Fruit fly (Drosophila melanogaster) whole organism, prepupa: Measurements from ENCODE around the gene Act88F.

Source experiments
- Blimp-1 ChIP-seq: fragments of 200-800 bp; sonication (Bioruptor generic); optimal IDR thresholded peaks from 3 replicates; lab custom pipeline; 2017; ENCODE audit warnings: missing biosample characterization, missing genetic modification characterization, mild to moderate bottlenecking, moderate library complexity, missing genetic modification reagents
- CG10631 ChIP-seq: fragments of 200-800 bp; sonication (Bioruptor generic); optimal IDR thresholded peaks from 2 replicates; lab custom pipeline; 2016; ENCODE audit warnings: missing biosample characterization, missing genetic modification characterization
- CG11294 ChIP-seq: fragments of 200-800 bp; sonication (Bioruptor generic); IDR thresholded peaks from 2 replicates; pipeline ENCODE4 v1.3.6; 2022; ENCODE audit warnings: missing biosample characterization, missing genetic modification characterization
- CG11762 ChIP-seq: fragments of 200-800 bp; sonication (Bioruptor generic); optimal IDR thresholded peaks from 3 replicates; lab custom pipeline; 2016; ENCODE audit warnings: missing biosample characterization, missing genetic modification characterization; ENCODE audit not compliant: insufficient read depth
- CG15336 ChIP-seq: fragments of 200-800 bp; sonication (Bioruptor generic); IDR thresholded peaks from 2 replicates; pipeline ENCODE4 v1.3.6; 2022; ENCODE audit warnings: missing biosample characterization, missing genetic modification characterization
- CG1621 ChIP-seq: fragments of 200-800 bp; sonication (Bioruptor generic); optimal IDR thresholded peaks from 3 replicates; lab custom pipeline; 2018; ENCODE audit warnings: missing biosample characterization, mild to moderate bottlenecking, missing genetic modification characterization
- CG16779 ChIP-seq: fragments of 200-800 bp; sonication (Bioruptor generic); optimal IDR thresholded peaks from 3 replicates; lab custom pipeline; 2017; ENCODE audit warnings: missing biosample characterization, mild to moderate bottlenecking, missing genetic modification characterization
- CG3032 ChIP-seq: fragments of 200-800 bp; optimal IDR thresholded peaks from 2 replicates; lab custom pipeline; 2019; ENCODE audit warnings: missing biosample characterization, mild to moderate bottlenecking, missing genetic modification characterization, moderate library complexity
- CG31627 ChIP-seq: fragments of 200-800 bp; sonication (Bioruptor generic); optimal IDR thresholded peaks from 3 replicates; lab custom pipeline; 2016; ENCODE audit warnings: missing biosample characterization, missing genetic modification characterization
- CG32006 ChIP-seq: fragments of 200-800 bp; sonication (Bioruptor generic); optimal IDR thresholded peaks from 3 replicates; lab custom pipeline; 2017; ENCODE audit warnings: missing biosample characterization, mild to moderate bottlenecking, missing genetic modification characterization
- CG34406 ChIP-seq: fragments of 200-800 bp; sonication (Bioruptor generic); optimal IDR thresholded peaks from 3 replicates; lab custom pipeline; 2016; ENCODE audit warnings: missing biosample characterization, missing genetic modification characterization
- CG4318 ChIP-seq: fragments of 200-800 bp; sonication (Bioruptor generic); optimal IDR thresholded peaks from 3 replicates; lab custom pipeline; 2017; ENCODE audit warnings: missing biosample characterization, mild to moderate bottlenecking, missing genetic modification characterization
- CG6163 ChIP-seq: fragments of 200-800 bp; sonication (Bioruptor generic); IDR thresholded peaks from 3 replicates; pipeline ENCODE4 v1.3.6; 2022; ENCODE audit warnings: missing biosample characterization, missing genetic modification characterization
- CG6276 ChIP-seq: fragments of 200-800 bp; sonication (Bioruptor generic); optimal IDR thresholded peaks from 2 replicates; lab custom pipeline; 2017; ENCODE audit warnings: missing biosample characterization, mild to moderate bottlenecking, missing genetic modification characterization
- CG6792 ChIP-seq: fragments of 200-800 bp; sonication (Bioruptor generic); optimal IDR thresholded peaks from 3 replicates; lab custom pipeline; 2016; ENCODE audit warnings: missing biosample characterization, missing genetic modification characterization
- CG6854 ChIP-seq: fragments of 200-800 bp; sonication (Bioruptor generic); optimal IDR thresholded peaks from 2 replicates; lab custom pipeline; 2017; ENCODE audit warnings: missing biosample characterization, mild to moderate bottlenecking, missing genetic modification characterization
- CG7368 ChIP-seq: fragments of 200-800 bp; sonication (Bioruptor generic); optimal IDR thresholded peaks from 3 replicates; lab custom pipeline; 2016; ENCODE audit warnings: missing biosample characterization, missing genetic modification characterization
- CG8119 ChIP-seq: fragments of 200-800 bp; sonication (Bioruptor generic); IDR thresholded peaks from 3 replicates; pipeline ENCODE4 v1.3.6; 2022; ENCODE audit warnings: missing biosample characterization, missing genetic modification characterization
- CG8319 ChIP-seq: fragments of 200-800 bp; sonication (Bioruptor generic); optimal IDR thresholded peaks from 3 replicates; lab custom pipeline; 2016; ENCODE audit warnings: missing biosample characterization, missing genetic modification characterization
- CG8632 ChIP-seq: fragments of 200-800 bp; sonication (Bioruptor generic); optimal IDR thresholded peaks from 3 replicates; lab custom pipeline; 2016; ENCODE audit warnings: missing biosample characterization, missing genetic modification characterization
- CG9139 ChIP-seq: fragments of 200-800 bp; sonication (Bioruptor generic); optimal IDR thresholded peaks from 3 replicates; lab custom pipeline; 2017; ENCODE audit warnings: missing biosample characterization, mild to moderate bottlenecking, missing genetic modification characterization
- Eip75B ChIP-seq: fragments of 200-800 bp; sonication (Bioruptor generic); optimal IDR thresholded peaks from 3 replicates; lab custom pipeline; 2016; ENCODE audit warnings: missing biosample characterization, missing genetic modification characterization
- Eip93F ChIP-seq: fragments of 200-800 bp; sonication (Bioruptor generic); optimal IDR thresholded peaks from 2 replicates; lab custom pipeline; 2016; ENCODE audit warnings: missing biosample characterization, mild to moderate bottlenecking, missing genetic modification characterization
- Ets21C ChIP-seq: fragments of 200-800 bp; sonication (Bioruptor generic); optimal IDR thresholded peaks from 3 replicates; lab custom pipeline; 2016; ENCODE audit warnings: missing biosample characterization, missing genetic modification characterization
- Gug ChIP-seq: fragments of 200-800 bp; sonication (Bioruptor generic); IDR thresholded peaks from 2 replicates; pipeline ENCODE4 v1.3.6; 2022; ENCODE audit warnings: missing biosample characterization, missing genetic modification characterization
- Hr38 ChIP-seq: sonication (Bioruptor generic); optimal IDR thresholded peaks from 2 replicates; lab custom pipeline; 2016; ENCODE audit warnings: missing biosample characterization, missing genetic modification characterization
- Hr39 ChIP-seq: fragments of 200-800 bp; sonication (Bioruptor generic); optimal IDR thresholded peaks from 2 replicates; lab custom pipeline; 2016; ENCODE audit warnings: missing biosample characterization, missing genetic modification characterization
- Hr4 ChIP-seq: fragments of 200-800 bp; sonication (Bioruptor generic); optimal IDR thresholded peaks from 3 replicates; lab custom pipeline; 2016; ENCODE audit warnings: missing biosample characterization, missing genetic modification characterization
- Met ChIP-seq: fragments of 200-800 bp; sonication (Bioruptor generic); optimal IDR thresholded peaks from 3 replicates; lab custom pipeline; 2016; ENCODE audit warnings: missing biosample characterization, missing genetic modification characterization
- Sox102F ChIP-seq: fragments of 200-800 bp; sonication (Bioruptor generic); optimal IDR thresholded peaks from 2 replicates; lab custom pipeline; 2016; ENCODE audit warnings: missing biosample characterization, mild to moderate bottlenecking, missing genetic modification characterization
- achi ChIP-seq: fragments of 200-800 bp; sonication (Bioruptor generic); optimal IDR thresholded peaks from 3 replicates; lab custom pipeline; 2016; ENCODE audit warnings: missing biosample characterization, missing genetic modification characterization
- acj6 ChIP-seq: fragments of 200-800 bp; sonication (Bioruptor generic); optimal IDR thresholded peaks from 3 replicates; lab custom pipeline; 2016; ENCODE audit warnings: missing biosample characterization, missing genetic modification characterization
- cyc ChIP-seq: fragments of 200-800 bp; sonication (Bioruptor generic); optimal IDR thresholded peaks from 3 replicates; lab custom pipeline; 2016; ENCODE audit warnings: missing biosample characterization, missing genetic modification characterization
- dsx ChIP-seq: fragments of 200-800 bp; optimal IDR thresholded peaks from 3 replicates; lab custom pipeline; 2019; ENCODE audit warnings: missing biosample characterization, mild to moderate bottlenecking, missing genetic modification characterization, moderate library complexity; ENCODE audit not compliant: poor library complexity, severe bottlenecking
- esn ChIP-seq: fragments of 200-800 bp; sonication (Bioruptor generic); optimal IDR thresholded peaks from 2 replicates; lab custom pipeline; 2016; ENCODE audit warnings: missing biosample characterization, mild to moderate bottlenecking, missing genetic modification characterization, moderate library complexity
- fd85E ChIP-seq: fragments of 200-800 bp; sonication (Bioruptor generic); optimal IDR thresholded peaks from 3 replicates; lab custom pipeline; 2016; ENCODE audit warnings: missing biosample characterization, missing genetic modification characterization
- fkh ChIP-seq: fragments of 200-800 bp; sonication (Bioruptor generic); optimal IDR thresholded peaks from 3 replicates; lab custom pipeline; 2017; ENCODE audit warnings: missing biosample characterization, mild to moderate bottlenecking, missing genetic modification characterization, moderate library complexity
- pdm3 ChIP-seq: fragments of 200-800 bp; sonication (Bioruptor generic); optimal IDR thresholded peaks from 3 replicates; lab custom pipeline; 2016; ENCODE audit warnings: missing biosample characterization, missing genetic modification characterization
- spab ChIP-seq: fragments of 200-800 bp; sonication (Bioruptor generic); optimal IDR thresholded peaks from 2 replicates; lab custom pipeline; 2017; ENCODE audit warnings: missing biosample characterization, mild to moderate bottlenecking, missing genetic modification characterization, missing genetic modification reagents
- ss ChIP-seq, 2 experiments: fragments of 200-800 bp; sonication (Bioruptor generic); optimal IDR thresholded peaks; 2 replicates in 1 of 2; 3 replicates in 1 of 2; lab custom pipeline; 2017 to 2018; ENCODE audit warnings: mild to moderate bottlenecking in 2 of 2, missing biosample characterization in 2 of 2, missing genetic modification characterization in 2 of 2, moderate library complexity in 1 of 2
- svp ChIP-seq: fragments of 200-800 bp; sonication (Bioruptor generic); peaks from one replicate; lab custom pipeline; 2016; ENCODE audit warnings: missing biosample characterization, missing genetic modification characterization
- topi ChIP-seq: fragments of 200-800 bp; sonication (Bioruptor generic); optimal IDR thresholded peaks from 3 replicates; lab custom pipeline; 2016; ENCODE audit warnings: missing biosample characterization, missing genetic modification characterization

Gene Act88F

DNA sequence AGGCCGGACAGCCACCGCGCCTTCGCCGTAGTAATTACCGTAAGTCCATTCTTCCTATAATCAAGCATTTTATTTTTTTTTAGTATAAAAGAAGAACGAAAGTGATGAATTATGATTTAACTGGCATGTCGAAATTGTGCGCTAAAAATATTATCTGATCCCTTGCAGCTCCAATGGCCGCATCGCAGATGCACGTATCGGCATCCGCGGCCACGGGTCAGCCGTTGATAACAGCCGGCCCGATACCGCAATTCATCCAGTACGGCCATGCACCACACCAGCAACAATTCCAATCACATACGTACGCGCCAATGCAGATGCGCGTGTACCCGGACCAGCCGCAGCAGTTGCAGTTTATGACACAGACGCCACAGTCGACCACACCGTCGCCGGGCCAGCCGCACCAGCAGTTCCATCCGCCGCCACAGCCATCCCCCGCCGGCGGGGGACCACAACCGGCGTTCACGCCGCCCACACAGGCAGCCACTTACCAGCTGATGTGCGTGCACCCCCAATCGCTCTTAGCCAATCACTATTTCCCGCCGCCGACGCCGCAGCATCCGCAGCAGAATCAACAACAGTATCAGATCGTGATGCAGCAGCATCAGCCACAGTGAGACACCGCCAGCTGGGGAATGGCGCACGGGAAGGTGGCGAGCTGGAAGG, 24.7 kb upstream of the Act88F start:
- TF ChIP-seq CG8319 (GFP tag; lab: Kevin White, UChicago), result no peak
- peak; percentile 95 for TF ChIP-seq svp
- TF ChIP-seq, all 60 proteins: peak for 1

dm6 chr3R:15417761-15418754, 21.7 kb upstream of the Act88F start:
- TF ChIP-seq ss (GFP tag; optimal IDR thresholded peaks at IDR 0.05; lab: Kevin White, UChicago) (no peak), achi (GFP tag; lab: Kevin White, UChicago) (no peak), CG8319 (GFP tag; lab: Kevin White, UChicago) (no peak)

dm6 chr3R:15418824-15419530, 20.8 kb upstream of the Act88F start:
- TF ChIP-seq CG10631 (GFP tag; lab: Kevin White, UChicago), result peak; percentile 47
- TF ChIP-seq CG6854 (GFP tag; lab: Kevin White, UChicago), result no peak
- TF ChIP-seq CG32006 (GFP tag; lab: Kevin White, UChicago), result peak; percentile 55
- TF ChIP-seq CG6163, result no peak
- TF ChIP-seq topi (GFP tag; lab: Kevin White, UChicago), result peak; percentile 19
- TF ChIP-seq Sox102F, result peak; percentile 4
- no peak for TF ChIP-seq CG15336 (GFP tag; lab: Robert Waterston, UW)
- peak; percentile 33 for TF ChIP-seq CG6792 (GFP tag; lab: Kevin White, UChicago)
- TF ChIP-seq CG31627, result peak; percentile 25
- TF ChIP-seq svp, result peak; percentile 64
- TF ChIP-seq dsx (GFP tag; lab: Kevin White, UChicago), result no peak
- no peak for TF ChIP-seq Hr39 (GFP tag; lab: Kevin White, UChicago)
- TF ChIP-seq CG3032 (tag; lab: Kevin White, UChicago), result peak; percentile 49
- no peak for TF ChIP-seq Eip93F (GFP tag; lab: Kevin White, UChicago)
- TF ChIP-seq achi (GFP tag; lab: Kevin White, UChicago), result peak; percentile 32
- no peak for TF ChIP-seq CG11762 (GFP tag; lab: Kevin White, UChicago)
- peak; percentile 21 for TF ChIP-seq pdm3 (GFP tag; lab: Kevin White, UChicago)
- peak; percentile 50 for TF ChIP-seq Met
- no peak for TF ChIP-seq CG1621 (tag; lab: Kevin White, UChicago)
- no peak for TF ChIP-seq fd85E
- TF ChIP-seq Eip75B, result peak; percentile 11
- TF ChIP-seq Ets21C (GFP tag; lab: Kevin White, UChicago), result no peak
- TF ChIP-seq Blimp-1, result no peak
- no peak for TF ChIP-seq Hr38
- no peak for TF ChIP-seq CG7368
- TF ChIP-seq CG11294 (GFP tag; lab: Robert Waterston, UW), result no peak
- TF ChIP-seq CG8632 (GFP tag; lab: Kevin White, UChicago), result peak; percentile 43
- TF ChIP-seq CG16779, result no peak
- TF ChIP-seq CG34406, result peak; percentile 39
- TF ChIP-seq cyc (GFP tag; lab: Kevin White, UChicago), result peak; percentile 16
- no peak for TF ChIP-seq fkh (GFP tag; lab: Kevin White, UChicago)
- no peak for TF ChIP-seq CG6276 (GFP tag; lab: Kevin White, UChicago)
- no peak for TF ChIP-seq CG4318 (GFP tag; lab: Kevin White, UChicago)
- TF ChIP-seq CG8319 (GFP tag; lab: Kevin White, UChicago), result no peak
- no peak for TF ChIP-seq CG8119 (GFP tag; lab: Robert Waterston, UW)
- no peak for TF ChIP-seq Hr4
- no peak for TF ChIP-seq CG9139
- peak; percentile 20 for TF ChIP-seq spab
- TF ChIP-seq Gug (GFP tag; lab: Robert Waterston, UW), result no peak
- TF ChIP-seq acj6 (GFP tag; lab: Kevin White, UChicago), result peak; percentile 48
- peak; percentile 45 for TF ChIP-seq esn (GFP tag; lab: Kevin White, UChicago)
